Worm (Caenorhabditis elegans) whole organism, L1 larva: ENCODE data around the gene T25B9.11.
"Not testable (repeated sequence)": the region's sequence is repeated elsewhere in the genome, so short reads cannot be mapped to it uniquely, and the experiment has no call there.

ENCODE experiments used
- ama-1 ChIP-seq: fragments of 150-350 bp; optimal IDR thresholded peaks from 2 replicates; lab custom pipeline; 2014
- blmp-1 ChIP-seq: fragments of 150-350 bp; optimal IDR thresholded peaks from 2 replicates; lab custom pipeline; 2014; ENCODE audit warnings: missing biosample characterization, missing genetic modification characterization
- lin-13 ChIP-seq: fragments of 150-350 bp; optimal IDR thresholded peaks from 2 replicates; lab custom pipeline; 2014; ENCODE audit warnings: missing biosample characterization, missing genetic modification reagents, missing genetic modification characterization
- lin-15B ChIP-seq: fragments of 150-350 bp; sonication (generic microtip); optimal IDR thresholded peaks from 3 replicates; lab custom pipeline; 2014; ENCODE audit warnings: missing biosample characterization, missing genetic modification characterization
- lin-39 ChIP-seq: fragments of 150-350 bp; optimal IDR thresholded peaks from 2 replicates; lab custom pipeline; 2014; ENCODE audit warnings: missing biosample characterization, missing genetic modification reagents, missing genetic modification characterization
- nhr-11 ChIP-seq: fragments of 150-350 bp; optimal IDR thresholded peaks from 2 replicates; lab custom pipeline; 2014; ENCODE audit warnings: missing biosample characterization, missing genetic modification characterization
- nhr-71 ChIP-seq: sonication (generic microtip); optimal IDR thresholded peaks from 2 replicates; lab custom pipeline; 2016; ENCODE audit warnings: mild to moderate bottlenecking, missing genetic modification characterization, moderate library complexity, missing compliant biosample characterization
- ztf-11 ChIP-seq, 2 experiments: sonication (generic microtip); optimal IDR thresholded peaks; 2 replicates each; lab custom pipeline; 2016 to 2017; ENCODE audit warnings: missing genetic modification characterization in 2 of 2, missing biosample characterization in 1 of 2, missing compliant biosample characterization in 1 of 2

- not testable (repeated sequence) for TF ChIP-seq nhr-11 (tag; lab: Kevin White, UChicago); lin-39; lin-15B; ama-1 (lab: Kevin White, UChicago); lin-13 (GFP tag; lab: Kevin White, UChicago); nhr-71 (tag; lab: Kevin White, UChicago); blmp-1 (tag; lab: Kevin White, UChicago); ztf-11 (tag; optimal IDR thresholded peaks at IDR 0.05; lab: Kevin White, UChicago)
Measured at ce11 chrIV:10751740-10752139, 12.6 kb upstream of the T25B9.11 start, which contains the start of gene T25B9.2.
